Fruit fly (Drosophila melanogaster): ENCODE data around the gene CG5646.

CG5646 gene

DNA sequence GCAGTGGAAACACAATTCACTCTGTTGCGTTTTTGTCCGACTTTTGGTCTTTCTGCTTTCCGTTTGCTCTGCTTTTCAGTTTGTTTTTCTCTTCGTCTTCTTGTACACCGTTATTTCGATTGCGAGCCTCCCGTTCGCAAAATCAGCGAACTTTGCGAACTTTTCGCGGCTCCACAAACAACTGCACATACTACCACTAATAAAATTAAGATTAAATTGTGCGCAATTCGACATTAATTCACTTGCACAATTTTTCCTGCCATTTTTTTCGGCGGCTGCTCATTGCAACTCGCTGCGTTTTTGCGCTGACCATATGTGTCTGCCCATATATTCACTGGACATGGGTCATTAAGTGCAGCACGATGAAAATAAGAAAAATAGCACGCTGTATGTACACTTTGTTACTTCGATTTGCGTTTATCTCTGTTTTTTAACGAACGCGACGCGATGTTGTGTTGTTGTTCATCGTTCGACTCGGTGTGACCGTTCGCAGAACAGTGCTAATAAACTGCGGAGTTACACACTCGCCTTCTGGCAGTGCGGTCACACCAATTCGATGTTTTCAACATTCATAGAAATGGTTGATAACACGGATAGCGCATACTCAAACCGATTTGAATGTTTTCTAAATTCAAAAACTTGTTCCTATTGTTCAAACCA lies 2.3 kb downstream of the CG5646 start, which contains the start of gene Klp98A (continued):
- TF ChIP-seq ci (GFP tag; IDR thresholded peaks at IDR 0.05) (peak; percentile 32; the same call in 1 of the 3 replicates), Dad (GFP tag; optimal IDR thresholded peaks at IDR 0.05) (no peak), salm (tag; optimal IDR thresholded peaks at IDR 0.05) (no peak), trh (GFP tag; optimal IDR thresholded peaks at IDR 0.05) (no peak), pita (GFP tag; optimal IDR thresholded peaks at IDR 0.05) (peak; percentile 84), cas (GFP tag; IDR thresholded peaks at IDR 0.05) (no peak), NfI (GFP tag; optimal IDR thresholded peaks at IDR 0.05) (no peak), CG3847 (GFP tag; IDR thresholded peaks at IDR 0.05) (peak; percentile 37; the same call in 1 of the 2 replicates), ERR (GFP tag; optimal IDR thresholded peaks at IDR 0.05) (no peak), zf30C (GFP tag; optimal IDR thresholded peaks at IDR 0.05) (no peak), CG12769 (tag; optimal IDR thresholded peaks at IDR 0.05) (peak; percentile 31), grn (GFP tag; optimal IDR thresholded peaks at IDR 0.05) (peak; percentile 16), zen (tag; optimal IDR thresholded peaks at IDR 0.05) (peak; percentile 54), Deaf1 (tag; optimal IDR thresholded peaks at IDR 0.05) (peak; percentile 82), CG30403 (GFP tag; optimal IDR thresholded peaks at IDR 0.05) (no peak), Lhr (GFP tag; optimal IDR thresholded peaks at IDR 0.05) (peak; percentile 82), slou (GFP tag; optimal IDR thresholded peaks at IDR 0.05) (no peak), Doc3 (GFP tag; IDR thresholded peaks at IDR 0.05; ENCODE audit: partially characterized antibody) (no peak), Trl (optimal IDR thresholded peaks at IDR 0.05) (no peak), Trl (GFP tag; optimal IDR thresholded peaks at IDR 0.05) (no peak), CG9932 (GFP tag; IDR thresholded peaks at IDR 0.05) (peak; percentile 6; the same call in 1 of the 2 replicates), CG4617 (GFP tag; optimal IDR thresholded peaks at IDR 0.05; ENCODE audit: borderline replicate concordance) (peak; percentile 73), BEAF-32 (GFP tag; optimal IDR thresholded peaks at IDR 0.05) (peak; percentile 49), chn (GFP tag; optimal IDR thresholded peaks at IDR 0.05) (no peak), Sox100B (GFP tag; optimal IDR thresholded peaks at IDR 0.05) (no peak), CG7987 (GFP tag; optimal IDR thresholded peaks at IDR 0.05) (peak; percentile 41), CG14710 (tag; optimal IDR thresholded peaks at IDR 0.05) (peak; percentile 52), knrl (GFP tag; IDR thresholded peaks at IDR 0.05; ENCODE audit: partially characterized antibody) (peak; percentile 36; the same call in 1 of the 3 replicates), ara (GFP tag; IDR thresholded peaks at IDR 0.05) (no peak), CG17912 (GFP tag; optimal IDR thresholded peaks at IDR 0.05) (peak; percentile 14), MESR4 (GFP tag; optimal IDR thresholded peaks at IDR 0.05) (peak; percentile 65), D19B (GFP tag; optimal IDR thresholded peaks at IDR 0.05) (no peak), Elba2 (GFP tag; optimal IDR thresholded peaks at IDR 0.05) (peak; percentile 48), YL-1 (GFP tag; optimal IDR thresholded peaks at IDR 0.05) (peak; percentile 55), rib (GFP tag; IDR thresholded peaks at IDR 0.05) (no peak), amos (GFP tag; IDR thresholded peaks at IDR 0.05; ENCODE audit: partially characterized antibody) (peak; percentile 51; the same call in 1 of the 2 replicates), ro (GFP tag; IDR thresholded peaks at IDR 0.05) (no peak), wdn (GFP tag; IDR thresholded peaks at IDR 0.05) (no peak), insv (GFP tag; optimal IDR thresholded peaks at IDR 0.05) (peak in 1 of 2 experiments; percentile 29), CG17568 (GFP tag; optimal IDR thresholded peaks at IDR 0.05) (no peak), dati (GFP tag; IDR thresholded peaks at IDR 0.05) (no peak), MTF-1 (GFP tag; optimal IDR thresholded peaks at IDR 0.05; ENCODE audit: borderline replicate concordance) (peak; percentile 41), Aef1 (GFP tag; IDR thresholded peaks at IDR 0.05) (peak; percentile 59), CG18764 (GFP tag; optimal IDR thresholded peaks at IDR 0.05) (no peak), pho (GFP tag; optimal IDR thresholded peaks at IDR 0.05) (no peak)

Data from whole organism, embryonic.